Worm (Caenorhabditis elegans): ENCODE measurements around the gene twk-48.

DNA sequence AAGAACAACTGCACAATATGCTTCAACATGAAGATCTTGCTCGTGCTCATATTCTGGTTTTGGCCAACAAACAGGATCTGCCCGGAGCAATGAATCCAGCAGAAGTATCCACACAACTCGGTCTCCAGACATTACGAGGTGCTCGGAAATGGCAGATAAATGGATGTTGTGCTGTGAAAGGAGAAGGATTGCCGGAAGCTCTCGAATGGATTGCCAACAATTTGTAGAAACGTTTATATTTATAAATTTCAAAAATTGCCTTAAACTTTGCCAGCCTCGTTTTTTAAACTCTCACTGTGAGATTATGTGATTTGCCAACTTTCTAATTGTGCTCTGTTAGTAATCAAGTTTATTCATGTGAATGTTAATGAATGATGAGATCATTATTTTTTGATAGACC is 36.8 kb upstream of the twk-48 start:
- TF ChIP-seq nhr-42 (GFP tag; IDR thresholded peaks at IDR 0.05) (no peak), F37D6.2 (tag; optimal IDR thresholded peaks at IDR 0.05) (no peak), lin-13 (GFP tag; optimal IDR thresholded peaks at IDR 0.05) (no peak)

Measured in whole organism, L4 larva.